Fruit fly (Drosophila melanogaster) whole organism, embryonic: ENCODE data around the gene CG14326.

Experiments
- Asciz ChIP-seq: fragments of 200-800 bp; sonication (Bioruptor generic); optimal IDR thresholded peaks from 2 replicates; lab custom pipeline; 2017; ENCODE audit warnings: missing biosample characterization, mild to moderate bottlenecking, missing genetic modification characterization, missing genetic modification reagents
- Atf-2 ChIP-seq: fragments of 200-800 bp; sonication (Bioruptor generic); optimal IDR thresholded peaks from 2 replicates; lab custom pipeline; 2016; ENCODE audit warnings: missing biosample characterization, missing genetic modification characterization
- B-H1 ChIP-seq: fragments of 200-800 bp; sonication (Bioruptor generic); IDR thresholded peaks from 3 replicates; pipeline ENCODE4 v1.3.6; 2022; ENCODE audit warnings: missing biosample characterization, missing genetic modification characterization
- BtbVII ChIP-seq: fragments of 200-800 bp; sonication (Bioruptor generic); optimal IDR thresholded peaks from 3 replicates; lab custom pipeline; 2017; ENCODE audit warnings: missing biosample characterization, mild to moderate bottlenecking, missing genetic modification characterization
- CG10462 ChIP-seq: fragments of 200-800 bp; sonication (Bioruptor generic); optimal IDR thresholded peaks from 2 replicates; lab custom pipeline; 2016; ENCODE audit warnings: missing biosample characterization, missing genetic modification characterization
- CG11695 ChIP-seq: fragments of 200-800 bp; sonication (Bioruptor generic); IDR thresholded peaks from 3 replicates; pipeline ENCODE4 v1.3.6; 2022; ENCODE audit warnings: missing biosample characterization, missing genetic modification characterization
- CG12071 ChIP-seq: fragments of 200-800 bp; sonication (Bioruptor generic); optimal IDR thresholded peaks from 3 replicates; lab custom pipeline; 2018; ENCODE audit warnings: missing biosample characterization, mild to moderate bottlenecking, missing genetic modification characterization
- CG12391 ChIP-seq: fragments of 200-800 bp; sonication (Bioruptor generic); optimal IDR thresholded peaks from 3 replicates; lab custom pipeline; 2018; ENCODE audit warnings: missing biosample characterization, mild to moderate bottlenecking, missing genetic modification characterization, moderate library complexity
- CG12744 ChIP-seq: fragments of 200-800 bp; sonication (Bioruptor generic); optimal IDR thresholded peaks from 2 replicates; lab custom pipeline; 2016; ENCODE audit warnings: missing biosample characterization, missing genetic modification characterization
- CG13624 ChIP-seq: fragments of 200-800 bp; sonication (Bioruptor generic); optimal IDR thresholded peaks from 2 replicates; lab custom pipeline; 2016; ENCODE audit warnings: missing biosample characterization, missing genetic modification characterization
- CG1602 ChIP-seq: fragments of 200-800 bp; sonication (Bioruptor generic); optimal IDR thresholded peaks from 3 replicates; lab custom pipeline; 2016; ENCODE audit warnings: missing biosample characterization, missing genetic modification characterization
- CG16813 ChIP-seq: fragments of 200-800 bp; sonication (Bioruptor generic); IDR thresholded peaks from 3 replicates; pipeline ENCODE4 v1.3.6; 2022; ENCODE audit warnings: missing biosample characterization, missing genetic modification characterization; ENCODE audit not compliant: partially characterized antibody
- CG1832 ChIP-seq: fragments of 200-800 bp; sonication (Bioruptor generic); optimal IDR thresholded peaks from 2 replicates; lab custom pipeline; 2017; ENCODE audit warnings: missing biosample characterization, mild to moderate bottlenecking, missing genetic modification characterization, inconsistent platforms
- CG18599 ChIP-seq: fragments of 200-800 bp; sonication (Bioruptor generic); optimal IDR thresholded peaks from 3 replicates; lab custom pipeline; 2017; ENCODE audit warnings: missing biosample characterization, missing genetic modification characterization, mild to moderate bottlenecking, moderate library complexity, missing genetic modification reagents
- CG2199 ChIP-seq: fragments of 200-800 bp; sonication (Bioruptor generic); IDR thresholded peaks from 3 replicates; pipeline ENCODE4 v1.3.6; 2022; ENCODE audit warnings: missing biosample characterization, missing genetic modification characterization
- CG6765 ChIP-seq: fragments of 200-800 bp; sonication (Bioruptor generic); optimal IDR thresholded peaks from 3 replicates; lab custom pipeline; 2017; ENCODE audit warnings: missing biosample characterization, mild to moderate bottlenecking, missing genetic modification characterization
- CG7372 ChIP-seq: fragments of 200-800 bp; sonication (Bioruptor generic); IDR thresholded peaks from 2 replicates; pipeline ENCODE4 v1.3.6; 2022; ENCODE audit warnings: missing biosample characterization, missing genetic modification characterization
- CG7963 ChIP-seq: fragments of 200-800 bp; sonication (Bioruptor generic); IDR thresholded peaks from 3 replicates; pipeline ENCODE4 v1.3.6; 2022; ENCODE audit warnings: missing biosample characterization, missing genetic modification characterization; ENCODE audit not compliant: partially characterized antibody
- CTCF ChIP-seq: fragments of 200-800 bp; sonication (Bioruptor generic); optimal IDR thresholded peaks from 2 replicates; lab custom pipeline; 2017; ENCODE audit warnings: missing biosample characterization, mild to moderate bottlenecking, missing genetic modification characterization, moderate library complexity
- D19A ChIP-seq: fragments of 200-800 bp; optimal IDR thresholded peaks from 3 replicates; lab custom pipeline; 2019; ENCODE audit warnings: missing biosample characterization, mild to moderate bottlenecking, missing genetic modification characterization, moderate library complexity
- Deaf1 ChIP-seq: fragments of 200-800 bp; optimal IDR thresholded peaks from 3 replicates; lab custom pipeline; 2019; ENCODE audit warnings: missing biosample characterization, mild to moderate bottlenecking, missing genetic modification characterization, moderate library complexity
- E2f1 ChIP-seq: fragments of 200-800 bp; sonication (Bioruptor generic); IDR thresholded peaks from 2 replicates; pipeline ENCODE4 v1.3.6; 2022; ENCODE audit warnings: missing biosample characterization, missing genetic modification characterization
- E2f2 ChIP-seq: fragments of 200-800 bp; sonication (Bioruptor generic); IDR thresholded peaks from 2 replicates; pipeline ENCODE4 v1.3.6; 2022; ENCODE audit warnings: missing biosample characterization, missing genetic modification characterization
- Fer3 ChIP-seq: fragments of 200-800 bp; sonication (Bioruptor generic); optimal IDR thresholded peaks from 2 replicates; lab custom pipeline; 2018; ENCODE audit warnings: missing biosample characterization, mild to moderate bottlenecking, missing genetic modification characterization, moderate library complexity
- Hr39 ChIP-seq: fragments of >200 bp; optimal IDR thresholded peaks from 2 replicates; lab custom pipeline; 2017
- Lpt ChIP-seq: fragments of >200 bp; optimal IDR thresholded peaks from 2 replicates; lab custom pipeline; 2018; ENCODE audit warnings: missing biosample characterization, missing genetic modification characterization
- Med ChIP-seq: fragments of 200-800 bp; sonication (Bioruptor generic); peaks from one replicate; lab custom pipeline; 2016; ENCODE audit warnings: missing biosample characterization, missing genetic modification characterization, mild to moderate bottlenecking, inconsistent platforms, moderate library complexity
- Ravus ChIP-seq: fragments of 200-800 bp; sonication (Bioruptor generic); IDR thresholded peaks from 2 replicates; pipeline ENCODE4 v1.3.6; 2022; ENCODE audit warnings: missing biosample characterization, missing genetic modification characterization
- Rfx ChIP-seq: fragments of 200-800 bp; sonication (Bioruptor generic); IDR thresholded peaks from 2 replicates; pipeline ENCODE4 v1.3.6; 2022; ENCODE audit warnings: missing biosample characterization, missing genetic modification characterization
- Xbp1 ChIP-seq: fragments of 200-800 bp; sonication (Bioruptor generic); optimal IDR thresholded peaks from 3 replicates; lab custom pipeline; 2016; ENCODE audit warnings: missing biosample characterization, mild to moderate bottlenecking, missing genetic modification characterization
- ara ChIP-seq: fragments of 200-800 bp; sonication (Bioruptor generic); IDR thresholded peaks from 2 replicates; pipeline ENCODE4 v1.3.6; 2022; ENCODE audit warnings: missing biosample characterization, missing genetic modification characterization
- bab2 ChIP-seq: fragments of 200-800 bp; sonication (Bioruptor generic); optimal IDR thresholded peaks from 2 replicates; lab custom pipeline; 2016; ENCODE audit warnings: missing biosample characterization, missing genetic modification characterization
- cas ChIP-seq: fragments of 200-800 bp; sonication (Bioruptor generic); IDR thresholded peaks from 2 replicates; pipeline ENCODE4 v1.3.6; 2022; ENCODE audit warnings: missing biosample characterization, missing genetic modification characterization
- chif ChIP-seq, 2 experiments: fragments of 200-800 bp; sonication (Bioruptor generic); optimal IDR thresholded peaks; 3 replicates each; lab custom pipeline; 2016; ENCODE audit warnings: missing biosample characterization in 2 of 2, missing genetic modification characterization in 2 of 2
- ci ChIP-seq: fragments of 200-800 bp; sonication (Bioruptor generic); IDR thresholded peaks from 3 replicates; pipeline ENCODE4 v1.3.6; 2022; ENCODE audit warnings: missing biosample characterization, missing genetic modification characterization
- crc ChIP-seq: fragments of 200-800 bp; sonication (Bioruptor generic); optimal IDR thresholded peaks from 2 replicates; lab custom pipeline; 2016; ENCODE audit warnings: missing biosample characterization, missing genetic modification characterization
- dan ChIP-seq: fragments of 200-800 bp; sonication (Bioruptor generic); IDR thresholded peaks from 2 replicates; pipeline ENCODE4 v1.3.6; 2022; ENCODE audit warnings: missing biosample characterization, missing genetic modification characterization
- dysf ChIP-seq: fragments of 200-800 bp; sonication (Bioruptor generic); IDR thresholded peaks from 3 replicates; pipeline ENCODE4 v1.3.6; 2022; ENCODE audit warnings: missing biosample characterization, missing genetic modification characterization
- gem ChIP-seq: fragments of 200-800 bp; sonication (Bioruptor generic); optimal IDR thresholded peaks from 2 replicates; lab custom pipeline; 2019; ENCODE audit warnings: missing biosample characterization, mild to moderate bottlenecking, missing genetic modification characterization, moderate library complexity
- jumu ChIP-seq: fragments of 200-800 bp; sonication (Bioruptor generic); optimal IDR thresholded peaks from 3 replicates; lab custom pipeline; 2016; ENCODE audit warnings: missing biosample characterization, missing genetic modification characterization
- ken ChIP-seq: fragments of 200-800 bp; sonication (Bioruptor generic); IDR thresholded peaks from 3 replicates; pipeline ENCODE4 v1.3.6; 2022; ENCODE audit warnings: missing biosample characterization, missing genetic modification characterization
- knrl ChIP-seq: fragments of 200-800 bp; sonication (Bioruptor generic); IDR thresholded peaks from 3 replicates; pipeline ENCODE4 v1.3.6; 2022; ENCODE audit warnings: missing biosample characterization, missing genetic modification characterization; ENCODE audit not compliant: partially characterized antibody
- nmo ChIP-seq: fragments of 200-800 bp; sonication (Bioruptor generic); optimal IDR thresholded peaks from 2 replicates; lab custom pipeline; 2018; ENCODE audit warnings: missing biosample characterization, mild to moderate bottlenecking, missing genetic modification characterization, moderate library complexity
- odd ChIP-seq: fragments of 200-800 bp; sonication (Bioruptor generic); optimal IDR thresholded peaks from 2 replicates; lab custom pipeline; 2017; ENCODE audit warnings: missing biosample characterization, mild to moderate bottlenecking, missing genetic modification characterization
- pros ChIP-seq: fragments of 200-800 bp; sonication (Bioruptor generic); optimal IDR thresholded peaks from 3 replicates; lab custom pipeline; 2019; ENCODE audit warnings: missing biosample characterization, mild to moderate bottlenecking, missing genetic modification characterization, moderate library complexity
- row ChIP-seq: fragments of 200-800 bp; sonication (Bioruptor generic); IDR thresholded peaks from 3 replicates; pipeline ENCODE4 v1.3.6; 2022; ENCODE audit warnings: missing biosample characterization, missing genetic modification characterization
- sens-2 ChIP-seq: fragments of 200-800 bp; sonication (Bioruptor generic); IDR thresholded peaks from 2 replicates; pipeline ENCODE4 v1.3.6; 2022; ENCODE audit warnings: missing biosample characterization, missing genetic modification characterization
- so ChIP-seq: fragments of 200-800 bp; sonication (Bioruptor generic); IDR thresholded peaks from 3 replicates; pipeline ENCODE4 v1.3.6; 2022; ENCODE audit warnings: missing biosample characterization, missing genetic modification characterization
- tio ChIP-seq: fragments of 200-800 bp; sonication (Bioruptor generic); optimal IDR thresholded peaks from 2 replicates; lab custom pipeline; 2017; ENCODE audit warnings: missing biosample characterization, missing genetic modification characterization, inconsistent platforms
- usp ChIP-seq: fragments of >200 bp; optimal IDR thresholded peaks from 2 replicates; lab custom pipeline; 2017; ENCODE audit warnings: missing biosample characterization, missing genetic modification characterization
- zfh1 ChIP-seq: fragments of 200-800 bp; sonication (Bioruptor generic); IDR thresholded peaks from 3 replicates; pipeline ENCODE4 v1.3.6; 2022; ENCODE audit warnings: missing biosample characterization, missing genetic modification characterization

Gene CG14326

dm6 chr3R:17617121-17617975 is 1.6 kb upstream of the CG14326 start (continued):
- TF ChIP-seq Deaf1 (tag; lab: Kevin White, UChicago) (no peak), CG18599 (GFP tag; lab: Kevin White, UChicago) (no peak), CG13624 (GFP tag; lab: Kevin White, UChicago) (no peak), tio (no peak), knrl (GFP tag; lab: Robert Waterston, UW) (peak; percentile 20; the same call in 1 of the 3 replicates), CG16813 (no peak), Lpt (GFP tag; lab: Kevin White, UChicago) (no peak), CG10462 (GFP tag; lab: Kevin White, UChicago) (no peak), CTCF (GFP tag; lab: Kevin White, UChicago) (peak; percentile 97), nmo (GFP tag; lab: Kevin White, UChicago) (peak; percentile 13), CG7372 (GFP tag; lab: Robert Waterston, UW) (no peak), CG11695 (peak; percentile 11; the same call in 1 of the 3 replicates), CG1602 (GFP tag; lab: Kevin White, UChicago) (no peak), E2f1 (GFP tag; lab: Robert Waterston, UW) (0 out of 2 replicates have a peak, but pooled peaks have one; percentile 10), ci (GFP tag; lab: Robert Waterston, UW) (no peak), Ravus (GFP tag; lab: Robert Waterston, UW) (no peak), jumu (GFP tag; lab: Kevin White, UChicago) (no peak), BtbVII (no peak), sens-2 (no peak), usp (GFP tag; lab: Kevin White, UChicago) (no peak), row (GFP tag; lab: Robert Waterston, UW) (no peak), dysf (GFP tag; lab: Robert Waterston, UW) (no peak), cas (no peak), CG2199 (GFP tag; lab: Robert Waterston, UW) (peak; percentile 82), CG1832 (no peak), CG7963 (peak; percentile 48), B-H1 (GFP tag; lab: Robert Waterston, UW) (no peak), Med (peak; percentile 85), CG12744 (GFP tag; lab: Kevin White, UChicago) (no peak), CG12071 (GFP tag; lab: Kevin White, UChicago) (no peak), ken (GFP tag; lab: Robert Waterston, UW) (no peak; the same call in 2 of the 3 replicates), gem (peak; percentile 20), crc (GFP tag; lab: Kevin White, UChicago) (no peak), Hr39 (no peak), Atf-2 (GFP tag; lab: Kevin White, UChicago) (no peak), D19A (tag; lab: Kevin White, UChicago) (peak; percentile 70), odd (GFP tag; lab: Kevin White, UChicago) (no peak), bab2 (peak; percentile 32), ara (GFP tag; lab: Robert Waterston, UW) (no peak), Rfx (GFP tag; lab: Robert Waterston, UW) (peak; percentile 65), dan (no peak), E2f2 (no peak), Fer3 (tag; lab: Kevin White, UChicago) (no peak), Xbp1 (GFP tag; lab: Kevin White, UChicago) (peak; percentile 48), CG6765 (GFP tag; lab: Kevin White, UChicago) (no peak), Asciz (no peak), so (GFP tag; lab: Robert Waterston, UW) (peak; percentile 46; the same call in 2 of the 3 replicates), chif (GFP tag; optimal IDR thresholded peaks at IDR 0.05; lab: Kevin White, UChicago) (peak in 1 of 2 experiments; percentile 13), pros (GFP tag; lab: Kevin White, UChicago) (peak; percentile 82), zfh1 (GFP tag; lab: Robert Waterston, UW) (peak; percentile 63; the same call in 1 of the 3 replicates), CG12391 (tag; lab: Kevin White, UChicago) (no peak)
